Fruit fly (Drosophila melanogaster): Measurements from ENCODE around the gene CCT1.
A peak's percentile ranks its signal among the peaks of the same experiment; 100 is the strongest.

Gene CCT1

dm6 chr3R:22528264-22529158 is 37.3 kb upstream of the CCT1 start, which contains the start of gene CG5346 (continued):
- no peak for TF ChIP-seq vfl (GFP tag; optimal IDR thresholded peaks at IDR 0.05)
- TF ChIP-seq seq (GFP tag; IDR thresholded peaks at IDR 0.05) = no peak
- peak; percentile 87 for TF ChIP-seq ato (GFP tag; IDR thresholded peaks at IDR 0.05; ENCODE audit: partially characterized antibody)
- peak; percentile 67 for TF ChIP-seq grn (GFP tag; optimal IDR thresholded peaks at IDR 0.05)
- no peak for TF ChIP-seq CkIIα-i1 (GFP tag; IDR thresholded peaks at IDR 0.05)
- peak; percentile 61 for TF ChIP-seq CG12659 (GFP tag; optimal IDR thresholded peaks at IDR 0.05)
- TF ChIP-seq gcm2 (GFP tag; optimal IDR thresholded peaks at IDR 0.05) = no peak
- TF ChIP-seq cad (GFP tag; optimal IDR thresholded peaks at IDR 0.05) = no peak
- peak; percentile 60 for TF ChIP-seq sqz (GFP tag; optimal IDR thresholded peaks at IDR 0.05)
- TF ChIP-seq rib (GFP tag; IDR thresholded peaks at IDR 0.05) = peak; percentile 61
- TF ChIP-seq chif (GFP tag; optimal IDR thresholded peaks at IDR 0.05) = no peak
- TF ChIP-seq eve (GFP tag; optimal IDR thresholded peaks at IDR 0.05) = no peak
- no peak for TF ChIP-seq CG11695 (GFP tag; IDR thresholded peaks at IDR 0.05)
- TF ChIP-seq Asciz (GFP tag; optimal IDR thresholded peaks at IDR 0.05) = no peak
- no peak for TF ChIP-seq Pdp1 (GFP tag; optimal IDR thresholded peaks at IDR 0.05)
- TF ChIP-seq CG34376 (GFP tag; optimal IDR thresholded peaks at IDR 0.05) = no peak
- TF ChIP-seq unc-4 (GFP tag; IDR thresholded peaks at IDR 0.05; ENCODE audit: partially characterized antibody) = peak; percentile 73
- peak; percentile 69 for TF ChIP-seq E2f2 (GFP tag; IDR thresholded peaks at IDR 0.05)
- TF ChIP-seq vnd (GFP tag; IDR thresholded peaks at IDR 0.05; ENCODE audit: partially characterized antibody) = peak; percentile 81
- no peak for TF ChIP-seq Kr (GFP tag; optimal IDR thresholded peaks at IDR 0.05)
- TF ChIP-seq Ada2b (GFP tag; IDR thresholded peaks at IDR 0.05) = no peak
- no peak for TF ChIP-seq slp2 (GFP tag; optimal IDR thresholded peaks at IDR 0.05)
- TF ChIP-seq BtbVII (GFP tag; optimal IDR thresholded peaks at IDR 0.05) = no peak
- TF ChIP-seq stc (GFP tag; IDR thresholded peaks at IDR 0.05) = no peak; the same call in 1 of the 2 replicates
- no peak for TF ChIP-seq jumu (GFP tag; optimal IDR thresholded peaks at IDR 0.05)
- TF ChIP-seq CG9932 (GFP tag; IDR thresholded peaks at IDR 0.05) = peak; percentile 38; the same call in 1 of the 2 replicates
- TF ChIP-seq scrt (GFP tag; optimal IDR thresholded peaks at IDR 0.05) = no peak
- TF ChIP-seq BEAF-32 (GFP tag; optimal IDR thresholded peaks at IDR 0.05) = peak; percentile 82
- no peak for TF ChIP-seq H2.0 (GFP tag; IDR thresholded peaks at IDR 0.05)
- no peak for TF ChIP-seq CG3847 (GFP tag; IDR thresholded peaks at IDR 0.05)
- peak; percentile 92 for TF ChIP-seq amos (GFP tag; IDR thresholded peaks at IDR 0.05; ENCODE audit: partially characterized antibody)
- no peak for TF ChIP-seq corto (GFP tag; optimal IDR thresholded peaks at IDR 0.05)
- TF ChIP-seq zfh1 (GFP tag; IDR thresholded peaks at IDR 0.05) = no peak
- TF ChIP-seq CG13296 (GFP tag; optimal IDR thresholded peaks at IDR 0.05) = no peak
- TF ChIP-seq fd64A (GFP tag; optimal IDR thresholded peaks at IDR 0.05) = no peak
- no peak for TF ChIP-seq CG4730 (GFP tag; IDR thresholded peaks at IDR 0.05)
- peak; percentile 61 for TF ChIP-seq Dp (GFP tag; optimal IDR thresholded peaks at IDR 0.05)
- TF ChIP-seq vvl (GFP tag; IDR thresholded peaks at IDR 0.05) = no peak
- TF ChIP-seq Opbp (GFP tag; IDR thresholded peaks at IDR 0.05; ENCODE audit: partially characterized antibody) = peak; percentile 88
- no peak for TF ChIP-seq CG34422 (GFP tag; IDR thresholded peaks at IDR 0.05)
- TF ChIP-seq CTCF (GFP tag; optimal IDR thresholded peaks at IDR 0.05) = peak; percentile 56
- TF ChIP-seq CG1603 (tag; optimal IDR thresholded peaks at IDR 0.05) = peak; percentile 38
- peak; percentile 45; the same call in 1 of the 2 replicates for TF ChIP-seq NFAT (GFP tag; IDR thresholded peaks at IDR 0.05)
- peak; percentile 88 for TF ChIP-seq HLH4C (GFP tag; IDR thresholded peaks at IDR 0.05; ENCODE audit: partially characterized antibody)
- no peak for TF ChIP-seq gsb (GFP tag; IDR thresholded peaks at IDR 0.05)
- peak; percentile 41 for TF ChIP-seq CG2116 (GFP tag; optimal IDR thresholded peaks at IDR 0.05)
- no peak for TF ChIP-seq CG10543 (GFP tag; optimal IDR thresholded peaks at IDR 0.05)
- TF ChIP-seq danr (GFP tag; IDR thresholded peaks at IDR 0.05) = no peak
- no peak for TF ChIP-seq CG18619 (GFP tag; optimal IDR thresholded peaks at IDR 0.05)
